Worm (Caenorhabditis elegans) whole organism, L3 larva: ENCODE data around the gene ctsa-1.1.

Experiments used
- ceh-16 ChIP-seq: sonication (generic microtip); optimal IDR thresholded peaks from 2 replicates; lab custom pipeline; 2017; ENCODE audit warnings: missing biosample characterization, missing genetic modification characterization
- egl-5 ChIP-seq: fragments of 150-350 bp; optimal IDR thresholded peaks from 2 replicates; lab custom pipeline; 2017; ENCODE audit warnings: missing biosample characterization, missing genetic modification reagents, missing genetic modification characterization, inconsistent platforms
- jun-1 ChIP-seq: fragments of 150-350 bp; optimal IDR thresholded peaks from 2 replicates; lab custom pipeline; 2014; ENCODE audit warnings: missing biosample characterization, missing genetic modification reagents, missing genetic modification characterization
- nhr-11 ChIP-seq: fragments of 150-350 bp; optimal IDR thresholded peaks from 2 replicates; lab custom pipeline; 2014; ENCODE audit warnings: missing biosample characterization, missing genetic modification characterization
- nhr-23 ChIP-seq: fragments of 150-350 bp; optimal IDR thresholded peaks from 2 replicates; lab custom pipeline; 2014; ENCODE audit warnings: missing biosample characterization, missing genetic modification reagents, missing genetic modification characterization
- nhr-25 ChIP-seq: sonication (generic microtip); optimal IDR thresholded peaks from 2 replicates; lab custom pipeline; 2017; ENCODE audit warnings: missing biosample characterization, missing genetic modification characterization
- snpc-4 ChIP-seq: fragments of 150-350 bp; optimal IDR thresholded peaks from 2 replicates; lab custom pipeline; 2014; ENCODE audit warnings: missing biosample characterization, missing genetic modification characterization
- tbx-2 ChIP-seq: sonication (generic microtip); optimal IDR thresholded peaks from 2 replicates; lab custom pipeline; 2016; ENCODE audit warnings: mild to moderate bottlenecking, missing genetic modification characterization, missing compliant biosample characterization
- unc-62 ChIP-seq: fragments of 150-350 bp; sonication (generic microtip); optimal IDR thresholded peaks from 4 replicates; lab custom pipeline; 2014; ENCODE audit warnings: missing biosample characterization, missing genetic modification reagents, missing genetic modification characterization

ce11 chrII:4769886-4770285 lies 32.4 kb downstream of the ctsa-1.1 start:
- TF ChIP-seq nhr-25 (tag; lab: Kevin White, UChicago) (no peak), jun-1 (tag; lab: Kevin White, UChicago) (peak; percentile 24), ceh-16 (tag; lab: Kevin White, UChicago) (no peak), nhr-11 (tag; lab: Kevin White, UChicago) (no peak), snpc-4 (no peak), egl-5 (tag; lab: Kevin White, UChicago) (no peak), tbx-2 (tag; lab: Kevin White, UChicago) (no peak), nhr-23 (no peak), unc-62 (GFP tag; lab: Kevin White, UChicago) (no peak)
